Fruit fly (Drosophila melanogaster) whole organism, adult: ENCODE results near the gene FipoQ.

Experiments
- CG11617 ChIP-seq: fragments of 200-800 bp; sonication (Bioruptor generic); optimal IDR thresholded peaks from 2 replicates; lab custom pipeline; 2017; ENCODE audit warnings: mild to moderate bottlenecking, missing biosample characterization, missing genetic modification reagents, missing genetic modification characterization
- CG12768 ChIP-seq: fragments of 200-800 bp; sonication (Bioruptor generic); optimal IDR thresholded peaks from 2 replicates; lab custom pipeline; 2017; ENCODE audit warnings: missing biosample characterization, missing genetic modification characterization, mild to moderate bottlenecking, moderate library complexity, missing genetic modification reagents
- CG14711 ChIP-seq: fragments of 200-800 bp; sonication (Bioruptor generic); optimal IDR thresholded peaks from 2 replicates; lab custom pipeline; 2018; ENCODE audit warnings: missing biosample characterization, mild to moderate bottlenecking, missing genetic modification characterization, moderate library complexity
- CG1620 ChIP-seq: fragments of 200-800 bp; sonication (Bioruptor generic); optimal IDR thresholded peaks from 2 replicates; lab custom pipeline; 2016; ENCODE audit warnings: missing biosample characterization, missing genetic modification characterization
- CG33017 ChIP-seq: fragments of 200-800 bp; sonication (Bioruptor generic); optimal IDR thresholded peaks from 2 replicates; lab custom pipeline; 2018; ENCODE audit warnings: missing biosample characterization, mild to moderate bottlenecking, missing genetic modification characterization, moderate library complexity
- CG5204 ChIP-seq: fragments of 200-800 bp; sonication (Bioruptor generic); optimal IDR thresholded peaks from 2 replicates; lab custom pipeline; 2016; ENCODE audit warnings: missing biosample characterization, missing genetic modification characterization
- CG7045 ChIP-seq: fragments of 200-800 bp; sonication (Bioruptor generic); optimal IDR thresholded peaks from 2 replicates; lab custom pipeline; 2017; ENCODE audit warnings: missing biosample characterization, mild to moderate bottlenecking, missing genetic modification characterization
- CG7101 ChIP-seq: fragments of 200-800 bp; sonication (Bioruptor generic); optimal IDR thresholded peaks from 2 replicates; lab custom pipeline; 2018; ENCODE audit warnings: missing biosample characterization, mild to moderate bottlenecking, missing genetic modification characterization, moderate library complexity
- Clk ChIP-seq: fragments of 200-800 bp; sonication (Bioruptor generic); optimal IDR thresholded peaks from 2 replicates; lab custom pipeline; 2017; ENCODE audit warnings: missing biosample characterization, missing genetic modification characterization
- Crg-1 ChIP-seq: fragments of 200-800 bp; sonication (Bioruptor generic); optimal IDR thresholded peaks from 2 replicates; lab custom pipeline; 2016; ENCODE audit warnings: missing biosample characterization, missing genetic modification characterization
- Hr96 ChIP-seq: fragments of 200-800 bp; sonication (Bioruptor generic); optimal IDR thresholded peaks from 2 replicates; lab custom pipeline; 2016; ENCODE audit warnings: missing biosample characterization, missing genetic modification characterization
- Mnt ChIP-seq: fragments of 200-800 bp; sonication (Bioruptor generic); optimal IDR thresholded peaks from 2 replicates; lab custom pipeline; 2016; ENCODE audit warnings: missing biosample characterization, mild to moderate bottlenecking, missing genetic modification characterization
- bab1 ChIP-seq: fragments of 200-800 bp; sonication (Bioruptor generic); optimal IDR thresholded peaks from 3 replicates; lab custom pipeline; 2019; ENCODE audit warnings: missing biosample characterization, mild to moderate bottlenecking, missing genetic modification characterization, moderate library complexity
- cic ChIP-seq: fragments of 200-800 bp; sonication (Bioruptor generic); optimal IDR thresholded peaks from 2 replicates; lab custom pipeline; 2017; ENCODE audit warnings: missing biosample characterization, mild to moderate bottlenecking, missing genetic modification characterization, moderate library complexity
- cnc ChIP-seq, 2 experiments: fragments of >200 bp; optimal IDR thresholded peaks; 2 replicates each; lab custom pipeline; 2017
- kay ChIP-seq: fragments of 200-800 bp; sonication (Bioruptor generic); peaks from one replicate; lab custom pipeline; 2016; ENCODE audit warnings: missing biosample characterization, missing genetic modification characterization, borderline replicate concordance
- ovo ChIP-seq: fragments of 200-800 bp; sonication (Bioruptor generic); optimal IDR thresholded peaks from 2 replicates; lab custom pipeline; 2016; ENCODE audit warnings: missing biosample characterization, missing genetic modification characterization
- pad ChIP-seq: fragments of 200-800 bp; sonication (Bioruptor generic); optimal IDR thresholded peaks from 3 replicates; lab custom pipeline; 2017; ENCODE audit warnings: missing biosample characterization, missing genetic modification characterization, mild to moderate bottlenecking, moderate library complexity, missing genetic modification reagents
- tj ChIP-seq: fragments of 200-800 bp; sonication (Bioruptor generic); optimal IDR thresholded peaks from 3 replicates; lab custom pipeline; 2017; ENCODE audit warnings: missing biosample characterization, mild to moderate bottlenecking, missing genetic modification characterization, moderate library complexity
- toe ChIP-seq: fragments of 200-800 bp; sonication (Bioruptor generic); optimal IDR thresholded peaks from 2 replicates; lab custom pipeline; 2016; ENCODE audit warnings: missing biosample characterization, missing genetic modification characterization

The FipoQ gene

DNA sequence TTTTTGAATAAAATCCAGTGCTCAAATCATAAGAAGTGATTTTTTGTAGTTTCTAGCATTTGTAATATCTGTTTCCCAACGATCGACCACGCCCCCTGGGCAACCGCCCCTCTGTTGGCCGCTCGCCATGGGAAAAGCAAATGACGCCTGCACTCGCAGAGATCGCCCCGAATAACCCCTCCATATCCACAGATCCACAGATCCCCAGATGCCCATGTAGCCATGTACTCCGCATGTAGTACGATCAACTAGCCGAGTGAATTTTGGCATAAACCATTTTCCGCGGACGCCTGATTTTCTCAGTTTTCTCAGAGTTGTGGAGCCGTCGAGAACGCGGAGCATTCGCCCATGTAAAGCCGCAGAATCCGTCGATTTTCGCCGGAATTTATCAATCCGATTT lies at the start of gene FipoQ:
Gene FipoQ, plus strand, starts transcription at position 301 of the 400 bp plus-strand sequence.
- TF ChIP-seq bab1 (GFP tag; lab: Kevin White, UChicago) = no peak
- peak; percentile 4 for TF ChIP-seq pad (GFP tag; lab: Kevin White, UChicago)

DNA sequence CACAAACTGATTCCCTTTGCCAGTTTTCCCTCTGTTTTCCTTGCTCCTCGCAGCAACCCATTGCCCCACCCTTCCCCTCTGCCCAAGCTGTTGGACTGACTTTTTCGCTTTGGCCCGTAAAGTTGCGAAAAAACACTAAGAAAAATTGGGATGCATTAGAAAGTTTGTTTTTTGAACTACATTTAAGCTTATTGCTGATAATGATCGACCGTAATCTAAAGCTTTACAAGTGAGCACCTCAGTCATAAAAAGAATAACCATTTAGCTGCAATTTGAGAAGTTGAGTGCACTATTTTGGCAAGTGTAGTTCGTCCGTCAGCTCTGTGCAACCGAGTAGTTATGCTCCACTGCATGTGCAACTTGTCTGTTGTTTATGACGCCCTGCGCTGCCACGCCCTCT lies 44.2 kb upstream of the FipoQ start:
- no peak for TF ChIP-seq CG7045 (GFP tag; lab: Kevin White, UChicago)
- TF ChIP-seq CG5204 (GFP tag; lab: Kevin White, UChicago) = no peak
- TF ChIP-seq cic (GFP tag; lab: Kevin White, UChicago) = no peak
- no peak for TF ChIP-seq tj (GFP tag; lab: Kevin White, UChicago)

DNA sequence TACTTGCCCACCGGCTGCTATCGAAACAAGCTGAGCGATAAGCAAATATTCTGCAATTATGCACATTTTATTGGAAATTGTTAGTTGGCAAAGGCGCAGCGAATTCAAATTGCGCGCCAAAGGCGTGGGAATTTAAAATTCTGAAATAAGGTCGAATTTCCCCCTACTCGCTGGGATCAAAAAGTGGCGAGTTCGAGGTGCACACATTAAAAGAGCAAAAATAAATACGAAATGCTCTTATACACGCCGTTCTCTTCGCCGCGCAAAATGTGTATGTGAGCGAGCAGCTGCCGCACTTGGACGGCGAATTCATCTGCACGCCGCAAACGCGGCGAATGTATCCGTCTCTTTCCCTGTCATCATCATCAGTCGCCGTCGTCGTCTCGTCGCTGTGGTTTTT lies 37.4 kb upstream of the FipoQ start:
- TF ChIP-seq CG11617 (GFP tag; lab: Kevin White, UChicago) = no peak
- no peak for TF ChIP-seq tj (GFP tag; lab: Kevin White, UChicago)
- no peak for TF ChIP-seq Clk
- TF ChIP-seq kay (GFP tag; lab: Kevin White, UChicago) = no peak
- no peak for TF ChIP-seq CG33017 (tag; lab: Kevin White, UChicago)
- no peak for TF ChIP-seq cnc (optimal IDR thresholded peaks at IDR 0.05; lab: Kevin White, UChicago)
- TF ChIP-seq CG7101 (tag; lab: Kevin White, UChicago) = no peak
- TF ChIP-seq pad (GFP tag; lab: Kevin White, UChicago) = no peak
- no peak for TF ChIP-seq cic (GFP tag; lab: Kevin White, UChicago)
- TF ChIP-seq toe (GFP tag; lab: Kevin White, UChicago) = no peak

DNA sequence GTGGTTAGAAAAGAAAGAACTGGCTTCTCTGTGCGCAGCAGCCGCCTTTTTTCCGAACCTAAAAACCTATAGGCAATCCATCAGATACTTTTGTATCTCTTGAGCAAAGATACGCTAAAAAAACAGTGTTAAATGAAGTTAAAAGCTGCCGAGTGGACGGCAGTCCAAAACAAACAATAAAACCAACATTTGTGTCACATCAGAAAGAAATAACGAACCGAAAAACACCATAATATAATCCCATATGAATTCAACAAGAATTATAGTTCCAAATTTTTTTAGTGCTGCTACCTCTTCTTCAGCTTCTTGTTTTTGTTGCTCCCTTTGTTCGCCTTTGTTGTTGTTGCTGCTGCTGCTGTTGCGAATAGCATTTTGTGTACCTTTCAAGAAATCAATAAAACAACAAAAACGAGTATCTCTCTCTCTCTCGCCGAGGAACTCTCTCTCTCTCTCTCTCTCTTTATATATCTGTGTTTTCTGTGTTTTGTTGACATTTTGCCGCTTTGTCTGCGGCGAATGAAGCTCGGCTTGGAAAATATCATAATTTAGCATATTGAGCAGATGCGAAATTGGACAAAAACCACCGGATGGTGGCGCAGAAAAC lies 36.7 kb upstream of the FipoQ start:
- TF ChIP-seq cnc (optimal IDR thresholded peaks at IDR 0.05; lab: Kevin White, UChicago) (no peak), CG7045 (GFP tag; lab: Kevin White, UChicago) (no peak), Hr96 (GFP tag; lab: Kevin White, UChicago) (no peak), CG5204 (GFP tag; lab: Kevin White, UChicago) (no peak), toe (GFP tag; lab: Kevin White, UChicago) (no peak), ovo (GFP tag; lab: Kevin White, UChicago) (no peak), Clk (no peak), pad (GFP tag; lab: Kevin White, UChicago) (no peak), Crg-1 (GFP tag; lab: Kevin White, UChicago) (no peak), CG12768 (no peak), CG11617 (GFP tag; lab: Kevin White, UChicago) (no peak), CG1620 (no peak), CG33017 (tag; lab: Kevin White, UChicago) (no peak), cic (GFP tag; lab: Kevin White, UChicago) (no peak)

DNA sequence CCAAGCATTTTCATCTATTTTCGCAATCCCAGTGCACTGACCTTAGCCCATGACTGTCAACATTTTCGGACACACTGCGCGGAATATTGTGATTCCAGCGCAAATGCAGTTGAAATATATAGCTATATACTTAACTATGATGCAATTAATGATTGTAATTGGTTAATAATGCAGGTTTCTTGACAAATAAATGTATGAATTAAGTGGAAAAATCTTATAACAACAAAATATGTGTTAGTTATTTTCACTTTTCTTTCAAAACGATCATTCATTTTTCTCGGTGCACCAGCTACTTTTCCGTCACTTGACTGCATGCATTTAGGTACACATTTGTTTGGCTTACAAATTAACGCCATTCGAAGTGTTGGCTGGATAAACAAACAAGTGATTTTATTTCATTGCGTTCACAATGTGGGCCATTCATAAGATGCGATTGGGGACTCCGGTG lies 35.9 kb upstream of the FipoQ start:
- no peak for TF ChIP-seq CG1620

DNA sequence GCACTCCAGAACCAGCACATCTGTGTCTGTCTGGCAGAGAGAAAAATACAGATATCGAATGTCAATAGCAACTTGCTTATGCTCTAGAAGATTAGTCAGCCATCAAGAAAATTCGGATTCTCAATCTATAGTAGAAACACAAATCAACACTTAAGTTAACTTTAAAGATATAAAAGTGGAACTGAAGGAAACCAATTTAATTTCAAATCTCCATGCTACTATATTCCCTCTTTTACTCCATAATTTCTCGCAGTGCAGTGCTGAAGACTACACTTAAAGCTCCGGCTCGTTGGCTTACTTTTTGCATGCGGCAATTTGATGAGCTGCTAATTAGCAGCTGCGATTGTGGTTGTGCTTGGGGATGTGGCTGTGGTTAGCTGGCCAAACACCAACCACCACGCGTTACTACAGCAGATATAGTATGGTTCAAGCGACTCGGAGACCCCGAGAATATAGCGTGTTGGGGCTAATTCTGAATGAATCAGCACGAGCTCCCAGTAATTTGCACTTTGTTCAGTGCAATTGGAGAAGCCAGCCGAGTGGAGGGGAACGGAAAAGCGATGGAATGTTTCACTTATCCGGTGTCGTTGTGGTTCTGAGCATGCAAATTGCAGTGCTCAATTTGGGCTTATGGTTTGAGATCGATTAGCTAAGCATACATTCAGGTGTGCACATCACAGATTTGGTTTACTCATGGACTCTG lies 34.2 kb upstream of the FipoQ start:
- TF ChIP-seq pad (GFP tag; lab: Kevin White, UChicago) = no peak
- no peak for TF ChIP-seq ovo (GFP tag; lab: Kevin White, UChicago)
- no peak for TF ChIP-seq CG33017 (tag; lab: Kevin White, UChicago)
- no peak for TF ChIP-seq Clk
- no peak for TF ChIP-seq cic (GFP tag; lab: Kevin White, UChicago)
- TF ChIP-seq Mnt (GFP tag; lab: Kevin White, UChicago) = no peak
- TF ChIP-seq Crg-1 (GFP tag; lab: Kevin White, UChicago) = no peak
- TF ChIP-seq CG14711 (tag; lab: Kevin White, UChicago) = no peak
- no peak for TF ChIP-seq CG7045 (GFP tag; lab: Kevin White, UChicago)
- no peak for TF ChIP-seq cnc (optimal IDR thresholded peaks at IDR 0.05; lab: Kevin White, UChicago)
- no peak for TF ChIP-seq Hr96 (GFP tag; lab: Kevin White, UChicago)
- peak; percentile 30 for TF ChIP-seq bab1 (GFP tag; lab: Kevin White, UChicago)
- TF ChIP-seq tj (GFP tag; lab: Kevin White, UChicago) = peak; percentile 59
- TF ChIP-seq CG11617 (GFP tag; lab: Kevin White, UChicago) = no peak
- TF ChIP-seq CG12768 = peak; percentile 44
- peak; percentile 5 for TF ChIP-seq kay (GFP tag; lab: Kevin White, UChicago)
- no peak for TF ChIP-seq CG1620
- TF ChIP-seq CG5204 (GFP tag; lab: Kevin White, UChicago) = no peak
- TF ChIP-seq CG7101 (tag; lab: Kevin White, UChicago) = no peak
- TF ChIP-seq toe (GFP tag; lab: Kevin White, UChicago) = no peak

- TF ChIP-seq Clk (no peak), ovo (GFP tag; lab: Kevin White, UChicago) (no peak), pad (GFP tag; lab: Kevin White, UChicago) (no peak), bab1 (GFP tag; lab: Kevin White, UChicago) (no peak), CG33017 (tag; lab: Kevin White, UChicago) (no peak), CG1620 (no peak), toe (GFP tag; lab: Kevin White, UChicago) (no peak), tj (GFP tag; lab: Kevin White, UChicago) (no peak), CG11617 (GFP tag; lab: Kevin White, UChicago) (no peak), cic (GFP tag; lab: Kevin White, UChicago) (no peak)
Observed at dm6 chr3R:29461069-29461468, 33.5 kb upstream of the FipoQ start.
